Fruit fly (Drosophila melanogaster): ENCODE data around the gene wek.
A peak's percentile ranks its signal among the peaks of the same experiment; 100 is the strongest.

Gene wek

DNA sequence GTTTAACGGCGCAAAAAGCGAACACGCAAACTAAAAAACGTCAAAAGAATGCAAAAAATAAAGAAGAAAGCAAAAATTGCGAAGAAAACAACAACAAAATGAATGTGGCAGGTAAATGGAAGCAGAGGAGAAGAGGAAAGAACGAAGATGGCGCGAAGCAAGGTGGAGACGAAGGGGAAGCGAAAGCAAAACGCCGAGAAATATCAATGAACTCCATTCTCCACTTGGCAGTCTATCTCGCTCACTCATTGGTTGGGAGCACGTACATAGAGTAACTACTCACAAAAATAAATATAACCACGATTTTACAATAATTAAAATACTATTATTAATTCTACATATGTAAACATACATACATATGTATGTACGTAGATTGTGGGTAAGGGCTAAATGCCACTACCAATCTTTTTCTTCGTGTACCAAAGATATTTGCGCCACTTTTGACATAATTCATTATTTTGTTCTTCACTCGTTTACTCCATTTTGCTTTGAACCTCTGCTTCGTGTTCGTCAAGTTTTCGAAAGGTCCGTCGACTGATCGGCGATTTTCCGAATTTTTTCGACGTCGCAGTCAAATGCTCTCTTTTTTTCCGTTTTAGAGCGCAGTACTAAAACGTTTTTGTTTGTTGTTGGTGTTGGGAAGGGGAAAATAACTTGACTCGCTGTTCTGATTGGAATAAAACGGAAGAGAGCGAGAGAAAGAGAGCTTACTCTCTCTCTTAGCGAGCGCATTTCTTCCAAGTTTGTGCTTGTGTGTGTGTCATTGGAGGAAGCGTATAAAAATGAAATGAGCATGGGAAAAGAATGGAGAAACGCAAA is 22.9 kb downstream of the wek start:
- TF ChIP-seq CG8159 (tag; optimal IDR thresholded peaks at IDR 0.05) (peak; percentile 13), EcR (GFP tag; optimal IDR thresholded peaks at IDR 0.05) (peak; percentile 88), CG17806 (tag; optimal IDR thresholded peaks at IDR 0.05) (no peak), CG15710 (tag; optimal IDR thresholded peaks at IDR 0.05) (no peak), CG13204 (GFP tag; optimal IDR thresholded peaks at IDR 0.05) (peak; percentile 4), CG8301 (tag; optimal IDR thresholded peaks at IDR 0.05) (no peak), CG4496 (GFP tag; IDR thresholded peaks at IDR 0.05) (0 out of 3 replicates have a peak, but pooled peaks have one; percentile 18), CG34367 (tag; optimal IDR thresholded peaks at IDR 0.05) (no peak), D1 (tag; optimal IDR thresholded peaks at IDR 0.05) (no peak), gl (tag; optimal IDR thresholded peaks at IDR 0.05) (no peak)

dm6 chr2L:15743578-15743977 is 24.6 kb downstream of the wek start:
- peak; percentile 49; the same call in 1 of the 3 replicates for TF ChIP-seq CG4496 (GFP tag; IDR thresholded peaks at IDR 0.05)
- TF ChIP-seq D1 (tag; optimal IDR thresholded peaks at IDR 0.05), result no peak
- no peak for TF ChIP-seq CG12605 (GFP tag; IDR thresholded peaks at IDR 0.05)
- no peak for TF ChIP-seq CG10348 (GFP tag; IDR thresholded peaks at IDR 0.05)
- TF ChIP-seq CG15710 (tag; optimal IDR thresholded peaks at IDR 0.05), result peak; percentile 95
- peak; percentile 25 for TF ChIP-seq Pif1B (GFP tag; optimal IDR thresholded peaks at IDR 0.05)
- TF ChIP-seq Ets98B (GFP tag; IDR thresholded peaks at IDR 0.05), result no peak
- no peak for TF ChIP-seq gl (tag; optimal IDR thresholded peaks at IDR 0.05)
- no peak for TF ChIP-seq rn (GFP tag; IDR thresholded peaks at IDR 0.05)
- TF ChIP-seq CG8301 (tag; optimal IDR thresholded peaks at IDR 0.05), result no peak
- no peak for TF ChIP-seq EcR (GFP tag; optimal IDR thresholded peaks at IDR 0.05)
- peak; percentile 45 for TF ChIP-seq CG8159 (tag; optimal IDR thresholded peaks at IDR 0.05)
- no peak for TF ChIP-seq fd96Ca (GFP tag; IDR thresholded peaks at IDR 0.05)
- TF ChIP-seq Pif1A (GFP tag; optimal IDR thresholded peaks at IDR 0.05), result peak; percentile 78
- peak; percentile 94 for TF ChIP-seq Snoo (tag; optimal IDR thresholded peaks at IDR 0.05)
- no peak for TF ChIP-seq CG32121 (GFP tag; IDR thresholded peaks at IDR 0.05)
- peak; percentile 94 for TF ChIP-seq CG34367 (tag; optimal IDR thresholded peaks at IDR 0.05)
- peak; percentile 72 for TF ChIP-seq CG13204 (GFP tag; optimal IDR thresholded peaks at IDR 0.05)
- TF ChIP-seq CG9948 (tag; optimal IDR thresholded peaks at IDR 0.05), result peak; percentile 84
- peak; percentile 46 for TF ChIP-seq CG14655 (GFP tag; optimal IDR thresholded peaks at IDR 0.05)
- no peak for TF ChIP-seq CG17806 (tag; optimal IDR thresholded peaks at IDR 0.05)

- TF ChIP-seq EcR (GFP tag; optimal IDR thresholded peaks at IDR 0.05), result no peak
- TF ChIP-seq CG14655 (GFP tag; optimal IDR thresholded peaks at IDR 0.05), result no peak
- TF ChIP-seq CG13204 (GFP tag; optimal IDR thresholded peaks at IDR 0.05), result no peak
- TF ChIP-seq CG8301 (tag; optimal IDR thresholded peaks at IDR 0.05), result no peak
- no peak for TF ChIP-seq Pif1A (GFP tag; optimal IDR thresholded peaks at IDR 0.05)
- TF ChIP-seq rn (GFP tag; IDR thresholded peaks at IDR 0.05), result no peak
- TF ChIP-seq D1 (tag; optimal IDR thresholded peaks at IDR 0.05), result no peak
- TF ChIP-seq CG15710 (tag; optimal IDR thresholded peaks at IDR 0.05), result no peak
- TF ChIP-seq Snoo (tag; optimal IDR thresholded peaks at IDR 0.05), result no peak
- no peak for TF ChIP-seq CG12605 (GFP tag; IDR thresholded peaks at IDR 0.05)
- no peak for TF ChIP-seq CG10348 (GFP tag; IDR thresholded peaks at IDR 0.05)
- TF ChIP-seq CG34367 (tag; optimal IDR thresholded peaks at IDR 0.05), result no peak
- TF ChIP-seq CG9948 (tag; optimal IDR thresholded peaks at IDR 0.05), result no peak
These were observed 25.2 kb downstream of the wek start for dm6 chr2L:15742976-15743375.

DNA sequence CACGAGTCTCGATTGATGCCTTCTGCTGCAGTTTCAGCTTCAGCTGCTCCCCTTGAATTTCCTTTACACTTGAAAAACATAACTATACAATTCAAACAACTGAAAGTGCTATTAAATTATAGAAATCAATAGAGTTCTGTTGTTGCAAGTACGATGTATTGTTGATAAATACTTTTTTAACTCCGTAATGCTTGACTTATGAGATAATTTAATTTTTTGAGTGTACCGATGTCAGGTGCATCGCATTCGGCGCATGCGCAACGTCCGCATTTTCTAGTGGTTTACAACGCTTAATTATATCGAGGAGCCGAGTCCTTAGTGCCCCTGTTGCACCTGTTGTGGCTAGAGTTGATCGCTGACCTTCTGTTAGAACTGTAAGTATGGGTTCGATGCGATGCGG is 26.7 kb downstream of the wek start:
- no peak for TF ChIP-seq D1 (tag; optimal IDR thresholded peaks at IDR 0.05)
- TF ChIP-seq CG34367 (tag; optimal IDR thresholded peaks at IDR 0.05), result no peak
- no peak for TF ChIP-seq CG12605 (GFP tag; IDR thresholded peaks at IDR 0.05)
- no peak for TF ChIP-seq CG14655 (GFP tag; optimal IDR thresholded peaks at IDR 0.05)
- TF ChIP-seq CG15710 (tag; optimal IDR thresholded peaks at IDR 0.05), result no peak

- no peak for TF ChIP-seq CG10348 (GFP tag; IDR thresholded peaks at IDR 0.05)
- TF ChIP-seq CG4496 (GFP tag; IDR thresholded peaks at IDR 0.05), result no peak
- no peak for TF ChIP-seq D1 (tag; optimal IDR thresholded peaks at IDR 0.05)
- no peak for TF ChIP-seq CG14655 (GFP tag; optimal IDR thresholded peaks at IDR 0.05)
These were observed 27.2 kb downstream of the wek start for dm6 chr2L:15740918-15741317.

dm6 chr2L:15735918-15736317 is 32.2 kb downstream of the wek start:
- TF ChIP-seq CG4496 (GFP tag; IDR thresholded peaks at IDR 0.05), result no peak
- TF ChIP-seq CG10348 (GFP tag; IDR thresholded peaks at IDR 0.05), result 0 out of 2 replicates have a peak, but pooled peaks have one; percentile 14

dm6 chr2L:15731687-15732086 is 36.5 kb downstream of the wek start:
- TF ChIP-seq CG10348 (GFP tag; IDR thresholded peaks at IDR 0.05), result no peak
- TF ChIP-seq CG12605 (GFP tag; IDR thresholded peaks at IDR 0.05), result no peak
- TF ChIP-seq CG34367 (tag; optimal IDR thresholded peaks at IDR 0.05), result no peak
- no peak for TF ChIP-seq CG4496 (GFP tag; IDR thresholded peaks at IDR 0.05)
- TF ChIP-seq CG32121 (GFP tag; IDR thresholded peaks at IDR 0.05), result no peak
- TF ChIP-seq Pif1A (GFP tag; optimal IDR thresholded peaks at IDR 0.05), result no peak
- TF ChIP-seq fd96Ca (GFP tag; IDR thresholded peaks at IDR 0.05), result no peak
- TF ChIP-seq Ets98B (GFP tag; IDR thresholded peaks at IDR 0.05), result no peak
- TF ChIP-seq gl (tag; optimal IDR thresholded peaks at IDR 0.05), result no peak
- no peak for TF ChIP-seq EcR (GFP tag; optimal IDR thresholded peaks at IDR 0.05)
- TF ChIP-seq Pif1B (GFP tag; optimal IDR thresholded peaks at IDR 0.05), result no peak
- no peak for TF ChIP-seq rn (GFP tag; IDR thresholded peaks at IDR 0.05)

Measured in whole organism, pupa.